Fruit fly (Drosophila melanogaster) whole organism, pupa: ENCODE results near the gene CG13992.
A peak's percentile ranks its signal among the peaks of the same experiment; 100 is the strongest.

ENCODE experiments used
- CG10348 ChIP-seq: fragments of 200-800 bp; sonication (Bioruptor generic); IDR thresholded peaks from 2 replicates; pipeline ENCODE4 v1.3.6; 2022; ENCODE audit warnings: missing biosample characterization, missing genetic modification characterization
- CG12605 ChIP-seq: fragments of 200-800 bp; sonication (Bioruptor generic); IDR thresholded peaks from 2 replicates; pipeline ENCODE4 v1.3.6; 2022; ENCODE audit warnings: missing biosample characterization, missing genetic modification characterization
- CG13204 ChIP-seq: fragments of 200-800 bp; sonication (Bioruptor generic); optimal IDR thresholded peaks from 2 replicates; lab custom pipeline; 2018; ENCODE audit warnings: missing biosample characterization, mild to moderate bottlenecking, missing genetic modification characterization, moderate library complexity
- CG14655 ChIP-seq: fragments of 200-800 bp; sonication (Bioruptor generic); optimal IDR thresholded peaks from 3 replicates; lab custom pipeline; 2017; ENCODE audit warnings: mild to moderate bottlenecking, missing biosample characterization, missing genetic modification reagents, missing genetic modification characterization
- CG15710 ChIP-seq: fragments of 200-800 bp; sonication (Bioruptor generic); optimal IDR thresholded peaks from 2 replicates; lab custom pipeline; 2018; ENCODE audit warnings: missing biosample characterization, mild to moderate bottlenecking, missing genetic modification characterization, moderate library complexity
- CG17806 ChIP-seq: fragments of 200-800 bp; sonication (Bioruptor generic); optimal IDR thresholded peaks from 2 replicates; lab custom pipeline; 2018; ENCODE audit warnings: missing biosample characterization, mild to moderate bottlenecking, missing genetic modification characterization, moderate library complexity
- CG32121 ChIP-seq: fragments of 200-800 bp; sonication (Bioruptor generic); IDR thresholded peaks from 2 replicates; pipeline ENCODE4 v1.3.6; 2022; ENCODE audit warnings: missing biosample characterization, missing genetic modification characterization
- CG34367 ChIP-seq: fragments of 200-800 bp; sonication (Bioruptor generic); optimal IDR thresholded peaks from 2 replicates; lab custom pipeline; 2018; ENCODE audit warnings: missing biosample characterization, mild to moderate bottlenecking, missing genetic modification characterization
- CG4496 ChIP-seq: fragments of 200-800 bp; sonication (Bioruptor generic); IDR thresholded peaks from 3 replicates; pipeline ENCODE4 v1.3.6; 2022; ENCODE audit warnings: missing biosample characterization, missing genetic modification characterization
- CG8159 ChIP-seq: fragments of 200-800 bp; sonication (Bioruptor generic); optimal IDR thresholded peaks from 3 replicates; lab custom pipeline; 2018; ENCODE audit warnings: missing biosample characterization, mild to moderate bottlenecking, missing genetic modification characterization, moderate library complexity
- CG8301 ChIP-seq: fragments of 200-800 bp; sonication (Bioruptor generic); optimal IDR thresholded peaks from 2 replicates; lab custom pipeline; 2018; ENCODE audit warnings: missing biosample characterization, mild to moderate bottlenecking, missing genetic modification characterization
- CG9948 ChIP-seq: fragments of 200-800 bp; sonication (Bioruptor generic); optimal IDR thresholded peaks from 2 replicates; lab custom pipeline; 2018; ENCODE audit warnings: missing biosample characterization, mild to moderate bottlenecking, missing genetic modification characterization, moderate library complexity
- D1 ChIP-seq: fragments of 200-800 bp; sonication (Bioruptor generic); optimal IDR thresholded peaks from 2 replicates; lab custom pipeline; 2018; ENCODE audit warnings: missing biosample characterization, mild to moderate bottlenecking, missing genetic modification characterization, moderate library complexity
- EcR ChIP-seq: fragments of 200-800 bp; sonication (Bioruptor generic); optimal IDR thresholded peaks from 3 replicates; lab custom pipeline; 2019; ENCODE audit warnings: missing biosample characterization, missing genetic modification characterization, mild to moderate bottlenecking, moderate library complexity, missing genetic modification reagents
- Ets98B ChIP-seq: fragments of 200-800 bp; sonication (Bioruptor generic); IDR thresholded peaks from 2 replicates; pipeline ENCODE4 v1.3.6; 2022; ENCODE audit warnings: missing biosample characterization, missing genetic modification characterization
- Pif1A ChIP-seq: fragments of 200-800 bp; sonication (Bioruptor generic); optimal IDR thresholded peaks from 3 replicates; lab custom pipeline; 2016; ENCODE audit warnings: missing biosample characterization, missing genetic modification characterization
- Pif1B ChIP-seq: fragments of 200-800 bp; sonication (Bioruptor generic); optimal IDR thresholded peaks from 3 replicates; lab custom pipeline; 2016; ENCODE audit warnings: missing biosample characterization, missing genetic modification characterization
- Snoo ChIP-seq: fragments of 200-800 bp; sonication (Bioruptor generic); optimal IDR thresholded peaks from 3 replicates; lab custom pipeline; 2017; ENCODE audit warnings: missing biosample characterization, mild to moderate bottlenecking, missing genetic modification characterization, inconsistent platforms
- fd96Ca ChIP-seq: fragments of 200-800 bp; sonication (Bioruptor generic); IDR thresholded peaks from 3 replicates; pipeline ENCODE4 v1.3.6; 2022; ENCODE audit warnings: missing biosample characterization, missing genetic modification characterization
- gl ChIP-seq: fragments of 200-800 bp; sonication (Bioruptor generic); optimal IDR thresholded peaks from 2 replicates; lab custom pipeline; 2018; ENCODE audit warnings: missing biosample characterization, mild to moderate bottlenecking, missing genetic modification characterization

CG13992 gene

dm6 chr2L:5971093-5971808, 3.7 kb upstream of the CG13992 start:
- TF ChIP-seq EcR (peak; percentile 12), CG8301 (tag; lab: Kevin White, UChicago) (no peak)
- TF ChIP-seq, all 21 proteins: peak for 1

dm6 chr2L:5969559-5969958, 2.0 kb upstream of the CG13992 start, which contains the start of gene Ucp4B:
Gene Ucp4B (plus strand): TSS chr2L:5969859.
- TF ChIP-seq Pif1A (GFP tag; lab: Kevin White, UChicago) (no peak), CG34367 (tag; lab: Kevin White, UChicago) (no peak), fd96Ca (GFP tag; lab: Robert Waterston, UW) (no peak)

dm6 chr2L:5964851-5965250, 2.7 kb downstream of the CG13992 start, which contains the start of gene psd:
Gene psd (minus strand): TSS chr2L:5964951.
- TF ChIP-seq CG32121 (GFP tag; lab: Robert Waterston, UW) (no peak), EcR (peak; percentile 52)

- TF ChIP-seq EcR (no peak), Pif1A (GFP tag; lab: Kevin White, UChicago) (no peak), D1 (no peak), CG8301 (tag; lab: Kevin White, UChicago) (no peak), CG10348 (GFP tag; lab: Robert Waterston, UW) (no peak), CG12605 (GFP tag; lab: Robert Waterston, UW) (no peak), CG4496 (no peak), CG17806 (tag; lab: Kevin White, UChicago) (no peak), Pif1B (GFP tag; lab: Kevin White, UChicago) (no peak)
These were observed 3.3 kb downstream of the CG13992 start for dm6 chr2L:5964211-5964610.

dm6 chr2L:5963251-5963650, 4.3 kb downstream of the CG13992 start:
- no peak for TF ChIP-seq CG8159 (tag; lab: Kevin White, UChicago)
- TF ChIP-seq Pif1A (GFP tag; lab: Kevin White, UChicago) = no peak
- TF ChIP-seq CG17806 (tag; lab: Kevin White, UChicago) = no peak
- TF ChIP-seq Snoo = no peak
- no peak for TF ChIP-seq Pif1B (GFP tag; lab: Kevin White, UChicago)
- no peak for TF ChIP-seq CG14655 (GFP tag; lab: Kevin White, UChicago)
- no peak for TF ChIP-seq CG12605 (GFP tag; lab: Robert Waterston, UW)
- no peak for TF ChIP-seq CG34367 (tag; lab: Kevin White, UChicago)
- TF ChIP-seq CG15710 (tag; lab: Kevin White, UChicago) = no peak
- no peak for TF ChIP-seq CG32121 (GFP tag; lab: Robert Waterston, UW)
- TF ChIP-seq CG8301 (tag; lab: Kevin White, UChicago) = no peak
- TF ChIP-seq Ets98B (GFP tag; lab: Robert Waterston, UW) = no peak
- TF ChIP-seq gl (tag; lab: Kevin White, UChicago) = no peak
- TF ChIP-seq CG9948 (tag; lab: Kevin White, UChicago) = no peak
- no peak for TF ChIP-seq EcR
- TF ChIP-seq CG13204 (GFP tag; lab: Kevin White, UChicago) = no peak
- TF ChIP-seq CG4496 = no peak

- TF ChIP-seq CG4496 (no peak), CG9948 (tag; lab: Kevin White, UChicago) (no peak), D1 (no peak), CG14655 (GFP tag; lab: Kevin White, UChicago) (no peak), gl (tag; lab: Kevin White, UChicago) (no peak), CG17806 (tag; lab: Kevin White, UChicago) (no peak), EcR (no peak), CG8301 (tag; lab: Kevin White, UChicago) (no peak), CG10348 (GFP tag; lab: Robert Waterston, UW) (no peak), CG8159 (tag; lab: Kevin White, UChicago) (no peak), CG34367 (tag; lab: Kevin White, UChicago) (no peak), CG12605 (GFP tag; lab: Robert Waterston, UW) (no peak), CG13204 (GFP tag; lab: Kevin White, UChicago) (no peak), CG32121 (GFP tag; lab: Robert Waterston, UW) (no peak), Pif1B (GFP tag; lab: Kevin White, UChicago) (no peak), Snoo (no peak), CG15710 (tag; lab: Kevin White, UChicago) (no peak)
These were observed 6.2 kb downstream of the CG13992 start for dm6 chr2L:5961169-5961918.
